Worm (Caenorhabditis elegans) whole organism, L1 larva: Measurements from ENCODE around the gene zip-9.

Experiments used
- C16A3.4 ChIP-seq: fragments of 150-350 bp; optimal IDR thresholded peaks from 2 replicates; lab custom pipeline; 2014; ENCODE audit warnings: missing biosample characterization, missing genetic modification characterization
- C34B4.2 ChIP-seq: sonication (generic microtip); optimal IDR thresholded peaks from 2 replicates; lab custom pipeline; 2017; ENCODE audit warnings: mild to moderate bottlenecking, missing genetic modification characterization, missing compliant biosample characterization
- F16B12.6 ChIP-seq: fragments of 150-350 bp; optimal IDR thresholded peaks from 2 replicates; lab custom pipeline; 2014; ENCODE audit warnings: missing biosample characterization, missing genetic modification characterization
- aha-1 ChIP-seq: fragments of 150-350 bp; optimal IDR thresholded peaks from 2 replicates; lab custom pipeline; 2014; ENCODE audit warnings: missing biosample characterization, missing genetic modification characterization
- alr-1 ChIP-seq: fragments of 200-800 bp; sonication (Bioruptor generic); optimal IDR thresholded peaks from 2 replicates; lab custom pipeline; 2018; ENCODE audit warnings: borderline replicate concordance, mild to moderate bottlenecking, missing genetic modification characterization, missing compliant biosample characterization
- ama-1 ChIP-seq: fragments of 150-350 bp; optimal IDR thresholded peaks from 2 replicates; lab custom pipeline; 2014
- blmp-1 ChIP-seq: fragments of 150-350 bp; optimal IDR thresholded peaks from 2 replicates; lab custom pipeline; 2014; ENCODE audit warnings: missing biosample characterization, missing genetic modification characterization
- ceh-8 ChIP-seq: fragments of 200-800 bp; sonication (Bioruptor generic); optimal IDR thresholded peaks from 2 replicates; lab custom pipeline; 2018; ENCODE audit warnings: mild to moderate bottlenecking, missing genetic modification characterization, moderate library complexity, missing compliant biosample characterization
- ceh-82 ChIP-seq, 3 experiments: fragments of 150-350 bp in 1 of 3; sonication (generic microtip) in 2 of 3; optimal IDR thresholded peaks; 2 replicates each; lab custom pipeline; 2014 to 2017; ENCODE audit warnings: missing biosample characterization in 3 of 3, missing genetic modification characterization in 3 of 3
- ceh-88 ChIP-seq: fragments of 200-800 bp; sonication (Bioruptor generic); IDR thresholded peaks from 2 replicates; pipeline ENCODE4 v1.3.6; 2022; ENCODE audit warnings: missing genetic modification characterization, missing compliant biosample characterization
- ceh-90 ChIP-seq: sonication (generic microtip); optimal IDR thresholded peaks from 2 replicates; lab custom pipeline; 2016; ENCODE audit warnings: missing genetic modification characterization, missing compliant biosample characterization
- ces-1 ChIP-seq: fragments of 150-350 bp; optimal IDR thresholded peaks from 2 replicates; lab custom pipeline; 2014; ENCODE audit warnings: missing biosample characterization, missing genetic modification reagents, missing genetic modification characterization
- dsc-1 ChIP-seq: sonication (generic microtip); optimal IDR thresholded peaks from 2 replicates; lab custom pipeline; 2016; ENCODE audit warnings: mild to moderate bottlenecking, missing genetic modification characterization, missing compliant biosample characterization
- efl-3 ChIP-seq: fragments of 200-800 bp; sonication (Bioruptor generic); optimal IDR thresholded peaks from 2 replicates; lab custom pipeline; 2018; ENCODE audit warnings: mild to moderate bottlenecking, missing genetic modification characterization, missing compliant biosample characterization
- egl-13 ChIP-seq: sonication (generic microtip); optimal IDR thresholded peaks from 2 replicates; lab custom pipeline; 2016; ENCODE audit warnings: missing genotype, missing genetic modification reagents, missing genetic modification characterization, missing compliant biosample characterization
- elt-3 ChIP-seq, 6 experiments: fragments of 150-350 bp in 1 of 6; sonication (generic microtip); optimal IDR thresholded peaks; 2 replicates each; lab custom pipeline; 2017 to 2018; ENCODE audit warnings: missing biosample characterization in 6 of 6, missing genetic modification characterization in 6 of 6, inconsistent platforms in 1 of 6
- ets-5 ChIP-seq: fragments of 200-800 bp; sonication (Bioruptor generic); IDR thresholded peaks from 2 replicates; pipeline ENCODE4 v1.3.6; 2022; ENCODE audit warnings: missing genetic modification characterization, missing compliant biosample characterization
- fkh-4 ChIP-seq: sonication (generic microtip); optimal IDR thresholded peaks from 2 replicates; lab custom pipeline; 2016; ENCODE audit warnings: missing compliant biosample characterization, missing genetic modification characterization, borderline replicate concordance
- grh-1 ChIP-seq: fragments of 200-800 bp; sonication (Bioruptor generic); IDR thresholded peaks from 2 replicates; pipeline ENCODE4 v1.3.6; 2022; ENCODE audit warnings: missing genetic modification reagents, missing genetic modification characterization, missing compliant biosample characterization
- hlh-17 ChIP-seq: fragments of 200-800 bp; sonication (Bioruptor generic); optimal IDR thresholded peaks from 2 replicates; lab custom pipeline; 2018; ENCODE audit warnings: missing genetic modification characterization, mild to moderate bottlenecking, missing compliant biosample characterization, moderate library complexity, borderline replicate concordance
- hpl-2 ChIP-seq: fragments of 150-350 bp; optimal IDR thresholded peaks from 2 replicates; lab custom pipeline; 2014; ENCODE audit warnings: missing biosample characterization, missing genetic modification reagents, missing genetic modification characterization
- irx-1 ChIP-seq: sonication (generic microtip); optimal IDR thresholded peaks from 2 replicates; lab custom pipeline; 2016; ENCODE audit warnings: missing genetic modification characterization, missing compliant biosample characterization
- lin-13 ChIP-seq: fragments of 150-350 bp; optimal IDR thresholded peaks from 2 replicates; lab custom pipeline; 2014; ENCODE audit warnings: missing biosample characterization, missing genetic modification reagents, missing genetic modification characterization
- lin-14 ChIP-seq: fragments of 200-800 bp; sonication (Bioruptor generic); optimal IDR thresholded peaks from 2 replicates; lab custom pipeline; 2018; ENCODE audit warnings: mild to moderate bottlenecking, missing genetic modification characterization, moderate library complexity, missing compliant biosample characterization
- lin-15B ChIP-seq: fragments of 150-350 bp; sonication (generic microtip); optimal IDR thresholded peaks from 3 replicates; lab custom pipeline; 2014; ENCODE audit warnings: missing biosample characterization, missing genetic modification characterization
- lin-35 ChIP-seq, 2 experiments: fragments of 150-350 bp; optimal IDR thresholded peaks; 2 replicates each; lab custom pipeline; 2014; ENCODE audit warnings: missing biosample characterization in 2 of 2, missing genetic modification characterization in 2 of 2, missing genetic modification reagents in 2 of 2
- lir-3 ChIP-seq: sonication (generic microtip); optimal IDR thresholded peaks from 2 replicates; lab custom pipeline; 2016; ENCODE audit warnings: mild to moderate bottlenecking, missing genetic modification characterization, moderate library complexity, missing compliant biosample characterization; ENCODE audit not compliant: poor library complexity
- mab-9 ChIP-seq: fragments of 200-800 bp; sonication (Bioruptor generic); IDR thresholded peaks from 2 replicates; pipeline ENCODE4 v1.3.6; 2022; ENCODE audit warnings: missing genetic modification reagents, missing genetic modification characterization, missing compliant biosample characterization
- mdl-1 ChIP-seq, 2 experiments: fragments of 150-350 bp; optimal IDR thresholded peaks; 2 replicates each; lab custom pipeline; 2014 to 2017; ENCODE audit warnings: missing biosample characterization in 2 of 2, missing genetic modification characterization in 2 of 2, inconsistent platforms in 1 of 2
- mef-2 ChIP-seq: fragments of 150-350 bp; optimal IDR thresholded peaks from 2 replicates; lab custom pipeline; 2014; ENCODE audit warnings: missing biosample characterization, missing genetic modification characterization
- nhr-12 ChIP-seq: sonication (generic microtip); optimal IDR thresholded peaks from 2 replicates; lab custom pipeline; 2017; ENCODE audit warnings: missing biosample characterization, missing genetic modification characterization
- nhr-237 ChIP-seq: fragments of 150-350 bp; optimal IDR thresholded peaks from 2 replicates; lab custom pipeline; 2014; ENCODE audit warnings: missing biosample characterization, missing genetic modification characterization
- nhr-28 ChIP-seq: fragments of 150-350 bp; optimal IDR thresholded peaks from 2 replicates; lab custom pipeline; 2014; ENCODE audit warnings: missing biosample characterization, missing genetic modification characterization
- nhr-47 ChIP-seq: sonication (generic microtip); optimal IDR thresholded peaks from 2 replicates; lab custom pipeline; 2016; ENCODE audit warnings: mild to moderate bottlenecking, missing genetic modification characterization, moderate library complexity, missing compliant biosample characterization
- nhr-76 ChIP-seq: sonication (generic microtip); optimal IDR thresholded peaks from 2 replicates; lab custom pipeline; 2017; ENCODE audit warnings: missing biosample characterization, missing genetic modification characterization
- nhr-77 ChIP-seq: fragments of 150-350 bp; optimal IDR thresholded peaks from 2 replicates; lab custom pipeline; 2014; ENCODE audit warnings: missing biosample characterization, missing genetic modification characterization
- nhr-84 ChIP-seq: sonication (generic microtip); optimal IDR thresholded peaks from 2 replicates; lab custom pipeline; 2017; ENCODE audit warnings: missing biosample characterization, missing genetic modification characterization
- nhr-85 ChIP-seq: sonication (generic microtip); peaks from one replicate; lab custom pipeline; 2016; ENCODE audit warnings: missing genetic modification characterization, inconsistent platforms, missing compliant biosample characterization
- pqm-1 ChIP-seq: sonication (generic microtip); optimal IDR thresholded peaks from 3 replicates; lab custom pipeline; 2017; ENCODE audit warnings: missing biosample characterization, missing genetic modification characterization
- skn-1 ChIP-seq: fragments of 150-350 bp; optimal IDR thresholded peaks from 2 replicates; lab custom pipeline; 2014; ENCODE audit warnings: missing biosample characterization, missing genetic modification characterization
- snpc-4 ChIP-seq: fragments of 150-350 bp; optimal IDR thresholded peaks from 2 replicates; lab custom pipeline; 2014; ENCODE audit warnings: missing biosample characterization, missing genetic modification characterization
- sox-4 ChIP-seq: sonication (generic microtip); optimal IDR thresholded peaks from 2 replicates; lab custom pipeline; 2016; ENCODE audit warnings: missing genetic modification characterization, missing compliant biosample characterization
- sptf-1 ChIP-seq: fragments of 150-350 bp; optimal IDR thresholded peaks from 2 replicates; lab custom pipeline; 2014; ENCODE audit warnings: missing biosample characterization, missing genetic modification characterization
- sup-37 ChIP-seq: fragments of 200-800 bp; sonication (Bioruptor generic); optimal IDR thresholded peaks from 2 replicates; lab custom pipeline; 2018; ENCODE audit warnings: mild to moderate bottlenecking, missing genetic modification characterization, missing compliant biosample characterization
- swsn-7 ChIP-seq: sonication (generic microtip); optimal IDR thresholded peaks from 2 replicates; lab custom pipeline; 2016; ENCODE audit warnings: missing genetic modification characterization, missing compliant biosample characterization
- tlp-1 ChIP-seq: fragments of 150-350 bp; optimal IDR thresholded peaks from 2 replicates; lab custom pipeline; 2014; ENCODE audit warnings: missing biosample characterization, missing genetic modification characterization
- unc-130 ChIP-seq: fragments of 150-350 bp; optimal IDR thresholded peaks from 2 replicates; lab custom pipeline; 2017; ENCODE audit warnings: missing biosample characterization, missing genetic modification characterization, inconsistent platforms
- unc-30 ChIP-seq: sonication (generic microtip); optimal IDR thresholded peaks from 2 replicates; lab custom pipeline; 2017; ENCODE audit warnings: missing biosample characterization, missing genetic modification characterization
- unc-86 ChIP-seq: sonication (generic microtip); optimal IDR thresholded peaks from 2 replicates; lab custom pipeline; 2016; ENCODE audit warnings: missing genetic modification characterization, missing compliant biosample characterization
- unc-98 ChIP-seq: fragments of 200-800 bp; sonication (Bioruptor generic); IDR thresholded peaks from 2 replicates; pipeline ENCODE4 v1.3.6; 2022; ENCODE audit warnings: missing genetic modification characterization, missing compliant biosample characterization
- xbp-1 ChIP-seq: sonication (generic microtip); optimal IDR thresholded peaks from 2 replicates; lab custom pipeline; 2016; ENCODE audit warnings: missing genetic modification characterization, missing compliant biosample characterization
- zag-1 ChIP-seq: fragments of 150-350 bp; optimal IDR thresholded peaks from 2 replicates; lab custom pipeline; 2014; ENCODE audit warnings: missing biosample characterization, missing genetic modification characterization
- ztf-11 ChIP-seq, 2 experiments: sonication (generic microtip); optimal IDR thresholded peaks; 2 replicates each; lab custom pipeline; 2016 to 2017; ENCODE audit warnings: missing genetic modification characterization in 2 of 2, missing biosample characterization in 1 of 2, missing compliant biosample characterization in 1 of 2
- ztf-4 ChIP-seq: fragments of 150-350 bp; optimal IDR thresholded peaks from 2 replicates; lab custom pipeline; 2014; ENCODE audit warnings: missing biosample characterization, missing genetic modification characterization

The zip-9 gene

ce11 chrV:10965501-10965900 is 23.2 kb downstream of the zip-9 start, which contains the start of the genes ctf-4 and eef-1G (continued):
- peak; percentile 47 for TF ChIP-seq aha-1 (tag; lab: Kevin White, UChicago)
- TF ChIP-seq xbp-1 (tag; lab: Kevin White, UChicago), result peak; percentile 96
- TF ChIP-seq nhr-12 (tag; lab: Kevin White, UChicago), result no peak
- peak; percentile 88 to 98 (median 94) for TF ChIP-seq ceh-82 (tag; optimal IDR thresholded peaks at IDR 0.05; lab: Kevin White, UChicago)
- peak; percentile 90 for TF ChIP-seq irx-1 (tag; lab: Kevin White, UChicago)
- TF ChIP-seq elt-3 (tag; optimal IDR thresholded peaks at IDR 0.05; lab: Kevin White, UChicago), result peak in 4 of 6 experiments; percentile 30 to 96 (median 94)
- TF ChIP-seq fkh-4 (tag; lab: Kevin White, UChicago), result peak; percentile 67
- TF ChIP-seq mef-2 (tag; lab: Kevin White, UChicago), result peak; percentile 48
- peak; percentile 72 for TF ChIP-seq ceh-8
- peak; percentile 85 for TF ChIP-seq ceh-88 (GFP tag; lab: Robert Waterston, UW)
- TF ChIP-seq nhr-85 (tag; lab: Kevin White, UChicago), result peak; percentile 98
- TF ChIP-seq C16A3.4 (tag; lab: Kevin White, UChicago), result peak; percentile 98
- TF ChIP-seq grh-1 (GFP tag; lab: Robert Waterston, UW), result peak; percentile 93
- peak; percentile 68 for TF ChIP-seq F16B12.6 (tag; lab: Kevin White, UChicago)
- no peak for TF ChIP-seq unc-30 (tag; lab: Kevin White, UChicago)
- TF ChIP-seq mab-9, result peak; percentile 86
- TF ChIP-seq ceh-90 (tag; lab: Kevin White, UChicago), result no peak
- peak; percentile 86 for TF ChIP-seq sox-4 (tag; lab: Kevin White, UChicago)
- TF ChIP-seq lin-13, result peak; percentile 95
- TF ChIP-seq ets-5 (GFP tag; lab: Robert Waterston, UW), result no peak
- peak; percentile 96 for TF ChIP-seq nhr-47
- TF ChIP-seq ztf-4, result peak; percentile 93
- peak; percentile 95 for TF ChIP-seq egl-13 (tag; lab: Kevin White, UChicago)
- peak; percentile 92 for TF ChIP-seq lin-15B (tag; lab: Kevin White, UChicago)
- TF ChIP-seq blmp-1 (tag; lab: Kevin White, UChicago), result peak; percentile 92
- TF ChIP-seq nhr-76 (tag; lab: Kevin White, UChicago), result peak; percentile 15
- no peak for TF ChIP-seq alr-1 (tag; lab: Kevin White, UChicago)
- peak; percentile 81 for TF ChIP-seq lir-3 (tag; lab: Kevin White, UChicago)
- TF ChIP-seq tlp-1 (tag; lab: Kevin White, UChicago), result no peak
- no peak for TF ChIP-seq C34B4.2 (tag; lab: Kevin White, UChicago)
- TF ChIP-seq pqm-1 (tag; lab: Kevin White, UChicago), result no peak
- TF ChIP-seq nhr-84 (tag; lab: Kevin White, UChicago), result no peak
- TF ChIP-seq dsc-1 (tag; lab: Kevin White, UChicago), result peak; percentile 95
- TF ChIP-seq mdl-1 (tag; optimal IDR thresholded peaks at IDR 0.05; lab: Kevin White, UChicago), result peak in 1 of 2 experiments; percentile 93
- TF ChIP-seq snpc-4 (tag; lab: Kevin White, UChicago), result no peak
- peak; percentile 89 for TF ChIP-seq hpl-2
- no peak for TF ChIP-seq hlh-17 (GFP tag; lab: Kevin White, UChicago)
- no peak for TF ChIP-seq ces-1 (GFP tag; lab: Kevin White, UChicago)
- peak; percentile 71 for TF ChIP-seq sup-37
- TF ChIP-seq skn-1, result peak; percentile 96
- peak; percentile 99 for TF ChIP-seq unc-130 (tag; lab: Kevin White, UChicago)
- peak; percentile 72 for TF ChIP-seq unc-98 (GFP tag; lab: Robert Waterston, UW)
- TF ChIP-seq ama-1 (lab: Kevin White, UChicago), result peak; percentile 51
- no peak for TF ChIP-seq sptf-1 (tag; lab: Kevin White, UChicago)
- TF ChIP-seq nhr-28, result no peak
- TF ChIP-seq unc-86 (tag; lab: Kevin White, UChicago), result peak; percentile 91
- peak; percentile 95 for TF ChIP-seq swsn-7 (tag; lab: Kevin White, UChicago)
- TF ChIP-seq nhr-77 (tag; lab: Kevin White, UChicago), result peak; percentile 96
- TF ChIP-seq zag-1 (tag; lab: Kevin White, UChicago), result peak; percentile 46
- peak in 1 of 2 experiments; percentile 67 for TF ChIP-seq ztf-11 (tag; optimal IDR thresholded peaks at IDR 0.05; lab: Kevin White, UChicago)
- TF ChIP-seq lin-14 (GFP tag; lab: Kevin White, UChicago), result peak; percentile 99
- peak; percentile 97 to 99 for TF ChIP-seq lin-35 (GFP tag; optimal IDR thresholded peaks at IDR 0.05; lab: Kevin White, UChicago)
- no peak for TF ChIP-seq efl-3
- TF ChIP-seq nhr-237 (tag; lab: Kevin White, UChicago), result peak; percentile 89
